Worm (Caenorhabditis elegans): ENCODE data around the gene srh-20.

- TF ChIP-seq sptf-2 (GFP tag; optimal IDR thresholded peaks at IDR 0.05) (no peak), ceh-27 (GFP tag; optimal IDR thresholded peaks at IDR 0.05) (no peak), snpc-4 (GFP tag; optimal IDR thresholded peaks at IDR 0.05) (no peak), snpc-4 (tag; optimal IDR thresholded peaks at IDR 0.05) (no peak)
Observed at ce11 chrV:4877587-4877986, 47.1 kb upstream of the srh-20 start, which contains the start of gene T19H12.6.

Measured in whole organism, young adult.